Worm (Caenorhabditis elegans) whole organism, L2 larva: ENCODE measurements around the gene F41E7.9.

Experiments
- nhr-25 ChIP-seq: fragments of 150-350 bp; sonication (generic microtip); optimal IDR thresholded peaks from 3 replicates; lab custom pipeline; 2014; ENCODE audit warnings: missing biosample characterization, missing genetic modification characterization
- peb-1 ChIP-seq: fragments of 150-350 bp; optimal IDR thresholded peaks from 2 replicates; lab custom pipeline; 2014; ENCODE audit warnings: missing biosample characterization, missing genetic modification characterization

ce11 chrX:10297410-10297809, 18.4 kb downstream of the F41E7.9 start:
- TF ChIP-seq peb-1 (tag; lab: Kevin White, UChicago): no peak
- TF ChIP-seq nhr-25: no peak
